Worm (Caenorhabditis elegans) whole organism, young adult: ENCODE data around the gene frg-1.

ENCODE experiments used
- rec-8 ChIP-seq, 2 experiments: sonication (generic microtip); optimal IDR thresholded peaks; 2 replicates each; lab custom pipeline; 2016; ENCODE audit warnings: mild to moderate bottlenecking in 2 of 2, missing genetic modification characterization in 2 of 2, missing genetic modification reagents in 2 of 2, missing genotype in 2 of 2, missing biosample characterization in 1 of 2, missing compliant biosample characterization in 1 of 2, moderate library complexity in 1 of 2
- repo-1 ChIP-seq: sonication (generic microtip); optimal IDR thresholded peaks from 2 replicates; lab custom pipeline; 2017; ENCODE audit warnings: mild to moderate bottlenecking, missing genetic modification characterization, missing compliant biosample characterization
- snpc-4 ChIP-seq, 5 experiments: fragments of 150-350 bp in 1 of 5; sonication (generic microtip) in 4 of 5; optimal IDR thresholded peaks; 2 replicates each; lab custom pipeline; 2014 to 2018; ENCODE audit warnings: missing genetic modification characterization in 5 of 5, missing biosample characterization in 3 of 5, antibody characterized with exemption in 2 of 5, mild to moderate bottlenecking in 2 of 5, missing compliant biosample characterization in 2 of 5, missing genotype in 2 of 5, moderate library complexity in 2 of 5, missing genetic modification reagents in 1 of 5
- zfh-2 ChIP-seq: fragments of 200-800 bp; sonication (Bioruptor generic); conservative IDR thresholded peaks from 2 replicates; pipeline ENCODE4 v1.3.6; 2022; ENCODE audit warnings: missing genetic modification reagents, missing genetic modification characterization, missing compliant biosample characterization

ce11 chrIII:12960705-12961104 is 18.3 kb upstream of the frg-1 start:
- TF ChIP-seq rec-8 (tag; optimal IDR thresholded peaks at IDR 0.05; lab: Kevin White, UChicago), result no peak
- no peak for TF ChIP-seq zfh-2
- TF ChIP-seq repo-1 (tag; lab: Kevin White, UChicago), result no peak
- TF ChIP-seq snpc-4 (GFP tag; optimal IDR thresholded peaks at IDR 0.05; lab: Kevin White, UChicago), result no peak
- no peak for TF ChIP-seq snpc-4 (tag; optimal IDR thresholded peaks at IDR 0.05; lab: Kevin White, UChicago)
